Worm (Caenorhabditis elegans): ENCODE results near the gene hrpf-2.
"Not testable (repeated sequence)": the region's sequence is repeated elsewhere in the genome, so short reads cannot be mapped to it uniquely, and the experiment has no call there.

Gene hrpf-2

ce11 chrIV:6423381-6423780 is 47.1 kb upstream of the hrpf-2 start (continued):
- TF ChIP-seq madf-6 (GFP tag; IDR thresholded peaks at IDR 0.05) (peak; percentile 85), dox-1 (GFP tag; IDR thresholded peaks at IDR 0.05) (peak; percentile 53; the same call in 1 of the 2 replicates), madf-3 (GFP tag; IDR thresholded peaks at IDR 0.05) (peak; percentile 88), rcor-1 (GFP tag; IDR thresholded peaks at IDR 0.05) (peak; percentile 65; the same call in 1 of the 2 replicates), bed-1 (GFP tag; IDR thresholded peaks at IDR 0.05) (0 out of 2 replicates have a peak, but pooled peaks have one; percentile 62), hmg-1.2 (GFP tag; IDR thresholded peaks at IDR 0.05) (peak; percentile 55), lin-26 (GFP tag; IDR thresholded peaks at IDR 0.05) (peak; percentile 73), mcd-1 (GFP tag; IDR thresholded peaks at IDR 0.05) (peak; percentile 21; the same call in 1 of the 2 replicates), tbp1 (GFP tag; optimal IDR thresholded peaks at IDR 0.05) (peak; percentile 27), snpc-4 (GFP tag; optimal IDR thresholded peaks at IDR 0.05) (peak; percentile 26), snpc-4 (tag; optimal IDR thresholded peaks at IDR 0.05) (peak in 1 of 4 experiments; percentile 71), tlf-1 (GFP tag; optimal IDR thresholded peaks at IDR 0.05) (peak; percentile 15), hsf-1 (GFP tag; IDR thresholded peaks at IDR 0.05) (peak; percentile 77), cebp-1 (tag; optimal IDR thresholded peaks at IDR 0.05) (peak; percentile 21), lin-54 (GFP tag; optimal IDR thresholded peaks at IDR 0.05) (peak; percentile 43), C17E4.6 (GFP tag; IDR thresholded peaks at IDR 0.05) (peak; percentile 81), ceh-91 (GFP tag; IDR thresholded peaks at IDR 0.05) (0 out of 2 replicates have a peak, but pooled peaks have one; percentile 20)
- TF ChIP-seq cebp-1 (GFP tag; IDR thresholded peaks at IDR 0.05), result not testable (repeated sequence)

DNA sequence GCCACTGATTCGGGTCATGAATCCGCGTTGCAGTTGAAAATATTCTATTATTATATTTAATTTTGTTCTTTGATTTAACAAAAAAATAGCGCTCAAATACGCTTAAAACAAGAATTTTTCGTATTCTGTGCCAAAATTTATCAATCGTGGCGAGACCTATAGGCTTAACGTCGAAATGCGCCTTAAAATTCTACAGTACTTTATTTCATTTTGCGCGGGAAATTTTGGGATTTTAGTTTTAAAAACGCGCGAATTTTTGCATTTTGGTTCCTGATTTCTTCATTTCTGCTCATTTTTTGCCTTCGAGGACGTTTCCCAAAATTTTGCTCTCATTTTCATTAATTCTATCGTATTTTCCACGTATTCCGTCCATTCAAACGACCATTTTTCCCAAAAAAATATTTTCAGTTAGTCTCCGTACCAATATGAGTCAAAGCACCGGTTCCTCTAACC is 44.9 kb upstream of the hrpf-2 start, which contains the start of gene puf-11:
Gene puf-11, plus strand, starts transcription at position 403 of the 453 bp plus-strand sequence.
- no peak for TF ChIP-seq ztf-22 (GFP tag; optimal IDR thresholded peaks at IDR 0.05)
- peak; percentile 84 for TF ChIP-seq ekl-4 (GFP tag; IDR thresholded peaks at IDR 0.05)
- no peak for TF ChIP-seq zim-3 (tag; optimal IDR thresholded peaks at IDR 0.05)
- TF ChIP-seq athp-1 (tag; optimal IDR thresholded peaks at IDR 0.05), result peak; percentile 78
- no peak for TF ChIP-seq madf-3 (GFP tag; IDR thresholded peaks at IDR 0.05)
- TF ChIP-seq lsy-27 (tag; optimal IDR thresholded peaks at IDR 0.05; ENCODE audit: borderline replicate concordance, insufficient read depth), result no peak
- TF ChIP-seq T26A5.8 (tag; optimal IDR thresholded peaks at IDR 0.05), result no peak
- TF ChIP-seq ztf-3 (GFP tag; optimal IDR thresholded peaks at IDR 0.05), result no peak
- no peak for TF ChIP-seq die-1 (tag; optimal IDR thresholded peaks at IDR 0.05)
- no peak for TF ChIP-seq lir-1 (GFP tag; conservative IDR thresholded peaks at IDR 0.05)
- TF ChIP-seq ztf-26 (tag; optimal IDR thresholded peaks at IDR 0.05), result no peak
- TF ChIP-seq let-607 (tag; optimal IDR thresholded peaks at IDR 0.05), result no peak
- TF ChIP-seq hmg-1.2 (GFP tag; IDR thresholded peaks at IDR 0.05), result peak; percentile 67
- no peak for TF ChIP-seq cebp-2 (GFP tag; IDR thresholded peaks at IDR 0.05)
- no peak for TF ChIP-seq ztf-6 (GFP tag; IDR thresholded peaks at IDR 0.05)
- TF ChIP-seq repo-1 (tag; optimal IDR thresholded peaks at IDR 0.05), result no peak
- TF ChIP-seq sdz-38 (tag; optimal IDR thresholded peaks at IDR 0.05), result no peak
- TF ChIP-seq aptf-3 (GFP tag; IDR thresholded peaks at IDR 0.05), result no peak
- peak; percentile 79 for TF ChIP-seq unc-130 (GFP tag; optimal IDR thresholded peaks at IDR 0.05)
- TF ChIP-seq tlf-1 (GFP tag; optimal IDR thresholded peaks at IDR 0.05), result peak; percentile 86
- peak in 1 of 2 experiments; percentile 40 for TF ChIP-seq rec-8 (tag; optimal IDR thresholded peaks at IDR 0.05)
- peak; percentile 89 for TF ChIP-seq dox-1 (GFP tag; IDR thresholded peaks at IDR 0.05)
- no peak for TF ChIP-seq ceh-40 (GFP tag; IDR thresholded peaks at IDR 0.05)
- TF ChIP-seq aptf-2 (GFP tag; conservative IDR thresholded peaks at IDR 0.05), result no peak
- no peak for TF ChIP-seq sptf-2 (GFP tag; optimal IDR thresholded peaks at IDR 0.05)
- peak in 1 of 3 experiments; percentile 48 for TF ChIP-seq lin-35 (GFP tag; optimal IDR thresholded peaks at IDR 0.05)
- peak; percentile 83 for TF ChIP-seq hsf-1 (GFP tag; IDR thresholded peaks at IDR 0.05)
- TF ChIP-seq ceh-79 (tag; optimal IDR thresholded peaks at IDR 0.05), result no peak
- peak; percentile 78 for TF ChIP-seq B0019.2 (GFP tag; conservative IDR thresholded peaks at IDR 0.05)
- peak; percentile 98 for TF ChIP-seq lsl-1 (GFP tag; optimal IDR thresholded peaks at IDR 0.05)
- TF ChIP-seq F10E7.11 (tag; optimal IDR thresholded peaks at IDR 0.05), result no peak
- no peak for TF ChIP-seq ceh-58 (GFP tag; IDR thresholded peaks at IDR 0.05)
- no peak for TF ChIP-seq B0035.1 (tag; optimal IDR thresholded peaks at IDR 0.05)
- no peak for TF ChIP-seq unc-62 (GFP tag; optimal IDR thresholded peaks at IDR 0.05)
